Fruit fly (Drosophila melanogaster): Measurements from ENCODE around the gene Pfrx.

Pfrx gene

dm6 chrX:19521753-19522383 lies 26.6 kb downstream of the Pfrx start, which contains the start of the genes Idh3a and CoRest (continued):
- no peak for TF ChIP-seq Neu2 (GFP tag; optimal IDR thresholded peaks at IDR 0.05; ENCODE audit: borderline replicate concordance)
- TF ChIP-seq CG5245 (GFP tag; optimal IDR thresholded peaks at IDR 0.05): no peak
- no peak for TF ChIP-seq ro (GFP tag; IDR thresholded peaks at IDR 0.05)
- no peak for TF ChIP-seq Oaz (GFP tag; IDR thresholded peaks at IDR 0.05)
- TF ChIP-seq Ravus (GFP tag; IDR thresholded peaks at IDR 0.05): no peak
- no peak for TF ChIP-seq gro (GFP tag; optimal IDR thresholded peaks at IDR 0.05)
- peak; percentile 67 for TF ChIP-seq seq (GFP tag; IDR thresholded peaks at IDR 0.05)
- no peak for TF ChIP-seq CG8765 (GFP tag; IDR thresholded peaks at IDR 0.05)
- TF ChIP-seq CG15479 (GFP tag; optimal IDR thresholded peaks at IDR 0.05): no peak
- TF ChIP-seq Hr78 (GFP tag; optimal IDR thresholded peaks at IDR 0.05): no peak
- TF ChIP-seq CG17912 (GFP tag; optimal IDR thresholded peaks at IDR 0.05): no peak
- no peak for TF ChIP-seq HHEX (GFP tag; optimal IDR thresholded peaks at IDR 0.05)
- peak; percentile 8 for TF ChIP-seq twi (tag; optimal IDR thresholded peaks at IDR 0.05)
- TF ChIP-seq CG9817 (tag; optimal IDR thresholded peaks at IDR 0.05): peak; percentile 48
- TF ChIP-seq CG12391 (tag; optimal IDR thresholded peaks at IDR 0.05): no peak
- TF ChIP-seq Camta (GFP tag; optimal IDR thresholded peaks at IDR 0.05): peak; percentile 15
- TF ChIP-seq disco-r (GFP tag; optimal IDR thresholded peaks at IDR 0.05): no peak
- no peak for TF ChIP-seq ATbp (GFP tag; optimal IDR thresholded peaks at IDR 0.05)
- TF ChIP-seq pfk (GFP tag; optimal IDR thresholded peaks at IDR 0.05): no peak
- TF ChIP-seq Fer3 (tag; optimal IDR thresholded peaks at IDR 0.05): no peak
- TF ChIP-seq CG8290 (GFP tag; optimal IDR thresholded peaks at IDR 0.05): peak; percentile 18
- no peak for TF ChIP-seq CG8290 (tag; optimal IDR thresholded peaks at IDR 0.05)
- TF ChIP-seq CG13287 (GFP tag; IDR thresholded peaks at IDR 0.05; ENCODE audit: partially characterized antibody): peak; percentile 73
- peak; percentile 49 for TF ChIP-seq HmgD (GFP tag; optimal IDR thresholded peaks at IDR 0.05)
- TF ChIP-seq Hr51 (GFP tag; optimal IDR thresholded peaks at IDR 0.05): no peak
- no peak for TF ChIP-seq CG1647 (GFP tag; optimal IDR thresholded peaks at IDR 0.05)
- no peak for TF ChIP-seq jigr1 (GFP tag; IDR thresholded peaks at IDR 0.05)
- TF ChIP-seq tup (GFP tag; optimal IDR thresholded peaks at IDR 0.05): no peak
- TF ChIP-seq CG12219 (GFP tag; optimal IDR thresholded peaks at IDR 0.05): no peak
- peak; percentile 21 for TF ChIP-seq grau (tag; optimal IDR thresholded peaks at IDR 0.05)
- no peak for TF ChIP-seq Lim3 (GFP tag; IDR thresholded peaks at IDR 0.05)
- TF ChIP-seq Hmr (GFP tag; optimal IDR thresholded peaks at IDR 0.05): no peak
- peak; percentile 76 for TF ChIP-seq Dref (GFP tag; IDR thresholded peaks at IDR 0.05)
- no peak for TF ChIP-seq Oli (tag; optimal IDR thresholded peaks at IDR 0.05)
- TF ChIP-seq exex (tag; optimal IDR thresholded peaks at IDR 0.05): no peak
- no peak for TF ChIP-seq D19A (tag; optimal IDR thresholded peaks at IDR 0.05)
- TF ChIP-seq Hey (tag; optimal IDR thresholded peaks at IDR 0.05): no peak
- no peak for TF ChIP-seq HmgZ (tag; optimal IDR thresholded peaks at IDR 0.05)
- 0 out of 2 replicates have a peak, but pooled peaks have one; percentile 14 for TF ChIP-seq CG42726 (GFP tag; IDR thresholded peaks at IDR 0.05; ENCODE audit: partially characterized antibody)
- no peak for TF ChIP-seq CG6854 (GFP tag; optimal IDR thresholded peaks at IDR 0.05)
- peak; percentile 68; the same call in 2 of the 3 replicates for TF ChIP-seq CG14860 (GFP tag; IDR thresholded peaks at IDR 0.05; ENCODE audit: partially characterized antibody)
- TF ChIP-seq sens-2 (GFP tag; IDR thresholded peaks at IDR 0.05): no peak
- TF ChIP-seq wor (GFP tag; IDR thresholded peaks at IDR 0.05): no peak
- no peak for TF ChIP-seq CG17612 (GFP tag; IDR thresholded peaks at IDR 0.05)
- peak; percentile 50 for TF ChIP-seq Ptx1 (GFP tag; IDR thresholded peaks at IDR 0.05)
- no peak for TF ChIP-seq sisA (GFP tag; IDR thresholded peaks at IDR 0.05)
- TF ChIP-seq CG9797 (GFP tag; optimal IDR thresholded peaks at IDR 0.05): peak; percentile 42
- no peak for TF ChIP-seq sr (GFP tag; IDR thresholded peaks at IDR 0.05)
- TF ChIP-seq Bgb (GFP tag; IDR thresholded peaks at IDR 0.05; ENCODE audit: partially characterized antibody): peak; percentile 63; the same call in 1 of the 2 replicates
- no peak for TF ChIP-seq bsh (GFP tag; optimal IDR thresholded peaks at IDR 0.05)
